Fruit fly (Drosophila melanogaster): ENCODE results near the gene Ldh.

Gene Ldh

dm6 chr3L:6249178-6250078 lies 13.1 kb downstream of the Ldh start:
- TF ChIP-seq pan (optimal IDR thresholded peaks at IDR 0.05) = no peak
- no peak for TF ChIP-seq usp (GFP tag; optimal IDR thresholded peaks at IDR 0.05)

dm6 chr3L:6245646-6246045 lies 16.8 kb downstream of the Ldh start, which contains the start of gene Mdr65:
TSS of gene Mdr65 (minus strand) at chr3L:6245746.
- TF ChIP-seq psq (optimal IDR thresholded peaks at IDR 0.05) (no peak), Dll (optimal IDR thresholded peaks at IDR 0.05) (no peak), usp (GFP tag; optimal IDR thresholded peaks at IDR 0.05) (no peak), pan (optimal IDR thresholded peaks at IDR 0.05) (no peak), CG8478 (optimal IDR thresholded peaks at IDR 0.05) (no peak), EcR (GFP tag; optimal IDR thresholded peaks at IDR 0.05) (no peak)

dm6 chr3L:6239968-6240367 lies 22.5 kb downstream of the Ldh start, which contains the start of gene CG10226:
TSS of gene CG10226 (minus strand) at chr3L:6240068.
- no peak for TF ChIP-seq Dll (optimal IDR thresholded peaks at IDR 0.05)
- TF ChIP-seq pan (optimal IDR thresholded peaks at IDR 0.05) = no peak
- no peak for TF ChIP-seq usp (GFP tag; optimal IDR thresholded peaks at IDR 0.05)
- no peak for TF ChIP-seq psq (optimal IDR thresholded peaks at IDR 0.05)
- TF ChIP-seq EcR (GFP tag; optimal IDR thresholded peaks at IDR 0.05) = no peak
- TF ChIP-seq CG8478 (optimal IDR thresholded peaks at IDR 0.05) = no peak

- TF ChIP-seq EcR (GFP tag; optimal IDR thresholded peaks at IDR 0.05) (no peak), usp (GFP tag; optimal IDR thresholded peaks at IDR 0.05) (no peak), pan (optimal IDR thresholded peaks at IDR 0.05) (no peak), psq (optimal IDR thresholded peaks at IDR 0.05) (no peak), CG8478 (optimal IDR thresholded peaks at IDR 0.05) (no peak), Dll (optimal IDR thresholded peaks at IDR 0.05) (no peak)
Observed at dm6 chr3L:6234035-6234434, 28.5 kb downstream of the Ldh start, which contains the start of gene CG42714. TSS of gene CG42714 (minus strand) at chr3L:6234056.

DNA sequence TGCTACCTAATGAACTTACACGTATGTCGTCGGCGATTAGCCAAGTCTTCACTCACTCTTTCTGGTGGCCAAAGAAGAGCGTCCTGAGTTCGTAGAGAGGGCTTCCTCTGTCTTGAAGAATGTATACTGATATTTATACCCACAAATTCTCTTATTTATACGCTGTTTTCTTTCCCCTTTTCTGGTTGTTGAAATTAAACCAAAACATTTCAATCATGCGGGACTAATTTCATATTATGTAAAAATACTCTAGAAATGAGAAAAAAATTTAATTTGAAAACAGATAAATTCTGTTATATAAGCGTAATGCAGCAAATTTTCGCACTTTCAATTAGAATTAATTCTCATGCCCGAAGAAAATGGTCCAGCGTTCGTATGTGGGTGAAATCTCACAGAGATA lies 29.2 kb downstream of the Ldh start, which contains the start of gene BG642312:
BG642312 (minus strand) TSS at position 101 of the 400 bp plus-strand sequence.
- no peak for TF ChIP-seq Dll (optimal IDR thresholded peaks at IDR 0.05)
- TF ChIP-seq CG8478 (optimal IDR thresholded peaks at IDR 0.05) = no peak
- TF ChIP-seq EcR (GFP tag; optimal IDR thresholded peaks at IDR 0.05) = no peak
- TF ChIP-seq pan (optimal IDR thresholded peaks at IDR 0.05) = no peak

DNA sequence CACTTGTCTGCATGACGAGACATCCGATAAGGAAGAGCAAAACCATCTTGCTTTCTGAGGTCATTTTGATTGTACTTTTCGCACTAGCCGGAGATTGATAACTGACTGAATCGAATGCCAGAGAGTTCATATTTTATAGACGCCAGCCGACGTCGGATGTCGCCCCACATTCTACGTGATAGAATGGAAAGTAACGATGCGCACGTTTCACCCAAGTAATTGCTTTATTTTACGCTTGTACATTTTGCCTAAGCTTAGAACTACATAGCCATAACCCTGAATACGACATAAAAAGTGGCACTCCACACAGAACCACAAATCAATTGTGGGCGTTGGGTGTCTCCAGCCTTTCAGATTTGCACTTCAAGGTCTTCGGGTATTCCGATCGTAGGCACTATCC lies 30.2 kb downstream of the Ldh start, which contains the start of gene CG13299:
CG13299 (minus strand) TSS at position 101 of the 400 bp plus-strand sequence.
- TF ChIP-seq EcR (GFP tag; optimal IDR thresholded peaks at IDR 0.05) (no peak), pan (optimal IDR thresholded peaks at IDR 0.05) (no peak), psq (optimal IDR thresholded peaks at IDR 0.05) (no peak), Dll (optimal IDR thresholded peaks at IDR 0.05) (no peak), usp (GFP tag; optimal IDR thresholded peaks at IDR 0.05) (no peak), CG8478 (optimal IDR thresholded peaks at IDR 0.05) (no peak)

dm6 chr3L:6220187-6220586 lies 42.3 kb downstream of the Ldh start, which contains the start of gene CG33946:
TSS of gene CG33946 (plus strand) at chr3L:6220578.
- TF ChIP-seq pan (optimal IDR thresholded peaks at IDR 0.05) (no peak), CG8478 (optimal IDR thresholded peaks at IDR 0.05) (no peak), usp (GFP tag; optimal IDR thresholded peaks at IDR 0.05) (no peak)

- TF ChIP-seq usp (GFP tag; optimal IDR thresholded peaks at IDR 0.05) (no peak), psq (optimal IDR thresholded peaks at IDR 0.05) (peak; percentile 9), Dll (optimal IDR thresholded peaks at IDR 0.05) (no peak), pan (optimal IDR thresholded peaks at IDR 0.05) (no peak), CG8478 (optimal IDR thresholded peaks at IDR 0.05) (no peak), EcR (GFP tag; optimal IDR thresholded peaks at IDR 0.05) (no peak)
Observed at dm6 chr3L:6218517-6219155, 43.9 kb downstream of the Ldh start.

- TF ChIP-seq EcR (GFP tag; optimal IDR thresholded peaks at IDR 0.05) (no peak), pan (optimal IDR thresholded peaks at IDR 0.05) (no peak), usp (GFP tag; optimal IDR thresholded peaks at IDR 0.05) (no peak), psq (optimal IDR thresholded peaks at IDR 0.05) (no peak)
Observed at dm6 chr3L:6217806-6218205, 44.7 kb downstream of the Ldh start, which contains the start of gene LanA. TSS of gene LanA (minus strand) at chr3L:6218022.

- no peak for TF ChIP-seq EcR (GFP tag; optimal IDR thresholded peaks at IDR 0.05)
- TF ChIP-seq psq (optimal IDR thresholded peaks at IDR 0.05) = no peak
- TF ChIP-seq Dll (optimal IDR thresholded peaks at IDR 0.05) = no peak
- no peak for TF ChIP-seq usp (GFP tag; optimal IDR thresholded peaks at IDR 0.05)
- TF ChIP-seq CG8478 (optimal IDR thresholded peaks at IDR 0.05) = no peak
- TF ChIP-seq pan (optimal IDR thresholded peaks at IDR 0.05) = no peak
Observed at dm6 chr3L:6217212-6217611, 45.3 kb downstream of the Ldh start.

dm6 chr3L:6216787-6217078 lies 45.8 kb downstream of the Ldh start:
- no peak for TF ChIP-seq Dll (optimal IDR thresholded peaks at IDR 0.05)

DNA sequence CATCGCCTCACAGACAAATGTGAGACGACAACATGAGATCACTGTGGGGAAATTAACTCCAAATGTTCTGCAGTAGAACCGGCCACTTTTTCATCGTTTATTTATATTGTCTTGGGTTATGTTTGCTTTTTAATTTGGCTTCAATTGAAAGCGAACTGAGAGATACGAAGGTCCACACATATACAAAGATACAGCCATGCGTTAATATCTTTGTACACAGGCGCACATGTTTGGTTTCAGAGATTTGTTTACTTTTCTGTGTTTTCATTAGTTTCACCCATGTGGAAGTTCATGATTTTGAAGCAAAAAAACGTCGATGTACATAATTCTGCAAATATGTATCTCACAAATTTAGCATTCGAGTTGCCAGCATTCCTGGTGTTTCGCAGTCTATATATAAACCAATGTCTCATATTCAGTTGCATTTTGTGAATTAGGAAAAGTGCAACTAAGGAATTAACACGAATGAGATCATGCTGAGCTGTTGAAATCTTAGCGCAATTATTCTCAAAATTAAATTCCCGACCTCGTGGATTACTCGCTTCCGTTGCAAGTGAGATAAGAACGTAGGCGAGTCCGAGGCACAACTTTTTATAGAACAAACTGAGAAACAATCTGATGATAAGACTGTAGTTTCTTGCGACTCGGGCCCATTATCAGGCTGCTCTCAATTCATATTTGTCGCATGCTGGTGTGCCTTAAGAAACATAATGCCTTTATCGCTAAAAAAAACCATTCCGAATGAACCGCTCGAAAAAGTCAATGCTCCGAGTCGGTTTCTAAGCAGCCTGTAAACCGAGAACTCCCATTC lies 46.3 kb downstream of the Ldh start:
- TF ChIP-seq Dll (optimal IDR thresholded peaks at IDR 0.05) = no peak
- no peak for TF ChIP-seq psq (optimal IDR thresholded peaks at IDR 0.05)
- TF ChIP-seq EcR (GFP tag; optimal IDR thresholded peaks at IDR 0.05) = no peak
- TF ChIP-seq usp (GFP tag; optimal IDR thresholded peaks at IDR 0.05) = no peak
- no peak for TF ChIP-seq pan (optimal IDR thresholded peaks at IDR 0.05)
- TF ChIP-seq CG8478 (optimal IDR thresholded peaks at IDR 0.05) = no peak
